Worm (Caenorhabditis elegans): Measurements from ENCODE around the gene F40C5.1.
"Not testable (repeated sequence)": the region's sequence is repeated elsewhere in the genome, so short reads cannot be mapped to it uniquely, and the experiment has no call there.

F40C5.1 gene

ce11 chrV:3572408-3572807, at the start of gene F40C5.1:
TSS of gene F40C5.1 (plus strand) at chrV:3572708.
- not testable (repeated sequence) for TF ChIP-seq unc-62 (GFP tag; optimal IDR thresholded peaks at IDR 0.05)

- no peak for TF ChIP-seq unc-62 (GFP tag; optimal IDR thresholded peaks at IDR 0.05)
These were observed 49.2 kb upstream of the F40C5.1 start, which contains the start of gene irg-1 for ce11 chrV:3523262-3523661. TSS of gene irg-1 (plus strand) at chrV:3523587.

ce11 chrV:3524970-3525369, 47.5 kb upstream of the F40C5.1 start, which contains the start of gene T24A6.7:
TSS of gene T24A6.7 (plus strand) at chrV:3525270.
- no peak for TF ChIP-seq unc-62 (GFP tag; optimal IDR thresholded peaks at IDR 0.05)

ce11 chrV:3526882-3527281, 45.6 kb upstream of the F40C5.1 start, which contains the start of gene str-260:
TSS of gene str-260 (plus strand) at chrV:3527182.
- no peak for TF ChIP-seq unc-62 (GFP tag; optimal IDR thresholded peaks at IDR 0.05)

- no peak for TF ChIP-seq unc-62 (GFP tag; optimal IDR thresholded peaks at IDR 0.05)
These were observed 42.1 kb upstream of the F40C5.1 start, which contains the start of gene srbc-66 for ce11 chrV:3530403-3530802. TSS of gene srbc-66 (plus strand) at chrV:3530703.

- no peak for TF ChIP-seq unc-62 (GFP tag; optimal IDR thresholded peaks at IDR 0.05)
These were observed 37.2 kb upstream of the F40C5.1 start, which contains the start of gene nhr-221 for ce11 chrV:3535260-3535659. TSS of gene nhr-221 (minus strand) at chrV:3535360.

- no peak for TF ChIP-seq unc-62 (GFP tag; optimal IDR thresholded peaks at IDR 0.05)
These were observed 34.2 kb upstream of the F40C5.1 start, which contains the start of gene nhr-93 for ce11 chrV:3538307-3538706. TSS of gene nhr-93 (minus strand) at chrV:3538407.

- TF ChIP-seq unc-62 (GFP tag; optimal IDR thresholded peaks at IDR 0.05), result no peak
These were observed 31.4 kb upstream of the F40C5.1 start, which contains the start of gene srbc-67 for ce11 chrV:3541117-3541516. TSS of gene srbc-67 (minus strand) at chrV:3541217.

ce11 chrV:3543344-3543743, 29.2 kb upstream of the F40C5.1 start, which contains the start of gene nhr-222:
TSS of gene nhr-222 (minus strand) at chrV:3543444.
- TF ChIP-seq unc-62 (GFP tag; optimal IDR thresholded peaks at IDR 0.05), result no peak

ce11 chrV:3546517-3546916, 26.0 kb upstream of the F40C5.1 start, which contains the start of gene srbc-68:
TSS of gene srbc-68 (minus strand) at chrV:3546617.
- TF ChIP-seq unc-62 (GFP tag; optimal IDR thresholded peaks at IDR 0.05), result no peak

ce11 chrV:3548798-3549197, 23.7 kb upstream of the F40C5.1 start, which contains the start of gene srw-130:
TSS of gene srw-130 (minus strand) at chrV:3548898.
- TF ChIP-seq unc-62 (GFP tag; optimal IDR thresholded peaks at IDR 0.05), result no peak

ce11 chrV:3549553-3549952, 23.0 kb upstream of the F40C5.1 start, which contains the start of gene sri-21:
TSS of gene sri-21 (plus strand) at chrV:3549853.
- TF ChIP-seq unc-62 (GFP tag; optimal IDR thresholded peaks at IDR 0.05), result no peak

- no peak for TF ChIP-seq unc-62 (GFP tag; optimal IDR thresholded peaks at IDR 0.05)
These were observed 20.7 kb upstream of the F40C5.1 start, which contains the start of gene grl-28 for ce11 chrV:3551765-3552164. TSS of gene grl-28 (minus strand) at chrV:3551865.

- no peak for TF ChIP-seq unc-62 (GFP tag; optimal IDR thresholded peaks at IDR 0.05)
These were observed 19.6 kb upstream of the F40C5.1 start, which contains the start of gene T24A6.20 for ce11 chrV:3552740-3553469. TSS of gene T24A6.20 (plus strand) at chrV:3553134.

ce11 chrV:3554869-3555268, 17.6 kb upstream of the F40C5.1 start, which contains the start of gene grl-29:
TSS of gene grl-29 (minus strand) at chrV:3555236.
- TF ChIP-seq unc-62 (GFP tag; optimal IDR thresholded peaks at IDR 0.05), result no peak

- TF ChIP-seq unc-62 (GFP tag; optimal IDR thresholded peaks at IDR 0.05), result no peak
These were observed 16.5 kb upstream of the F40C5.1 start, which contains the start of gene grl-30 for ce11 chrV:3555986-3556385. TSS of gene grl-30 (plus strand) at chrV:3556286.

ce11 chrV:3557422-3557821, 15.1 kb upstream of the F40C5.1 start, which contains the start of gene grl-31:
TSS of gene grl-31 (minus strand) at chrV:3557778.
- no peak for TF ChIP-seq unc-62 (GFP tag; optimal IDR thresholded peaks at IDR 0.05)
